Fruit fly (Drosophila melanogaster) whole organism, embryonic: ENCODE data around the gene CG1354.

Experiments
- Awh ChIP-seq: fragments of 200-800 bp; sonication (Bioruptor generic); IDR thresholded peaks from 2 replicates; pipeline ENCODE4, ENCODE4 v1.3.6; 2022; ENCODE audit warnings: missing biosample characterization, missing genetic modification characterization
- h ChIP-seq: fragments of >200 bp; optimal IDR thresholded peaks from 2 replicates; lab custom pipeline; 2017
- lola ChIP-seq, 3 experiments: fragments of >200 bp in 2 of 3; fragments of 200-800 bp in 1 of 3; sonication (Bioruptor generic) in 1 of 3; optimal IDR thresholded peaks; 2 replicates each; lab custom pipeline; 2017 to 2019; ENCODE audit warnings: missing biosample characterization in 3 of 3, missing genetic modification characterization in 3 of 3, mild to moderate bottlenecking in 1 of 3, moderate library complexity in 1 of 3

DNA sequence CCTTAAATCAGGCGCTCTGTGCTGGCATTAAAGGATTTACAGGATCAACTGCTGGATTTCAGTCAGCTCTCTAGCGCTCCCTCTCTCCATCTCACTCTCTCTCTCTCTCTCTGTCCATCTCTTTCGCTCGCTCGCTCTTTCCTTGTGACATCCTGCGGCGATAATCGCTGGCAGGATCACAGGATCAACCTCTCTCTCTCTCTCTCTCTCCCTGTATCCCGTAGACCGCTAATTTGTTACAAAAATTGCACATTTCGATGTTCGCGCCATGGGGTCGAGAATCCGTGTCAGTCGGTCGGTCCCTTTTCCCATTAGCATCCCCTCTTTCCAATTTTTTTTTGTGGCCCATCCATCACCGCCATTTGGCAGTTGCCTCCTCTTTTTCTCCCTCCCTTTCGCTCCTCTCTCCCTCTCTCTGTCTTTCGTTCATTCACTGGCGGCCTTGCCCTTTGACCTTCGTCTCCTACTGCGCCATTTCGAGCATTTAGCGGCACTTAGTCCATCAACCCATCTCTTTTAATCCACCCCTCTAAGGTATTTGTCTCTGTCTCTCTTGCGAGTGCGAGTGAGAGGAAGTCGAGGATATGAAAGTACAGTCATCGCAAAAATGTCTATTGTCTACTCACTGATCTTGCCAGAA is 34.4 kb upstream of the CG1354 start:
- TF ChIP-seq lola (GFP tag; optimal IDR thresholded peaks at IDR 0.05; lab: Kevin White, UChicago) (no peak), h (lab: Kevin White, UChicago) (no peak), Awh (GFP tag; lab: Robert Waterston, UW) (no peak)
